Worm (Caenorhabditis elegans) whole organism, early embryonic: ENCODE results near the gene srx-119.

Experiments
- B0310.2 ChIP-seq: sonication (generic microtip); optimal IDR thresholded peaks from 2 replicates; lab custom pipeline; 2016; ENCODE audit warnings: mild to moderate bottlenecking, missing genetic modification characterization, missing compliant biosample characterization
- aly-1 ChIP-seq: sonication (generic microtip); optimal IDR thresholded peaks from 2 replicates; lab custom pipeline; 2016; ENCODE audit warnings: missing genetic modification characterization, missing compliant biosample characterization
- ama-1 ChIP-seq: fragments of 150-350 bp; optimal IDR thresholded peaks from 2 replicates; lab custom pipeline; 2014
- ceh-36 ChIP-seq: sonication (generic microtip); optimal IDR thresholded peaks from 2 replicates; lab custom pipeline; 2016; ENCODE audit warnings: missing genetic modification characterization, inconsistent platforms, missing compliant biosample characterization
- ets-7 ChIP-seq: sonication (generic microtip); optimal IDR thresholded peaks from 2 replicates; lab custom pipeline; 2016; ENCODE audit warnings: missing genotype, missing genetic modification characterization, missing compliant biosample characterization
- flt-1 ChIP-seq: fragments of 200-800 bp; sonication (Bioruptor generic); IDR thresholded peaks from 2 replicates; pipeline ENCODE4 v1.3.6; 2022; ENCODE audit warnings: missing genetic modification characterization, missing compliant biosample characterization
- hmbx-1 ChIP-seq: sonication (generic microtip); optimal IDR thresholded peaks from 2 replicates; lab custom pipeline; 2016; ENCODE audit warnings: mild to moderate bottlenecking, missing genetic modification characterization, missing compliant biosample characterization
- hmg-4 ChIP-seq: fragments of 200-800 bp; sonication (Bioruptor generic); optimal IDR thresholded peaks from 2 replicates; lab custom pipeline; 2018; ENCODE audit warnings: mild to moderate bottlenecking, missing genetic modification characterization, missing compliant biosample characterization
- pes-1 ChIP-seq: fragments of 200-800 bp; sonication (Bioruptor generic); IDR thresholded peaks from 2 replicates; pipeline ENCODE4 v1.3.6; 2022; ENCODE audit warnings: missing genetic modification reagents, missing genetic modification characterization, missing compliant biosample characterization
- scrt-1 ChIP-seq: fragments of 200-800 bp; sonication (Bioruptor generic); IDR thresholded peaks from 2 replicates; pipeline ENCODE4 v1.3.6; 2022; ENCODE audit warnings: missing genetic modification characterization, missing compliant biosample characterization
- sea-1 ChIP-seq: fragments of 200-800 bp; sonication (Bioruptor generic); conservative IDR thresholded peaks from 2 replicates; pipeline ENCODE4 v1.3.6; 2022; ENCODE audit warnings: missing genetic modification characterization, missing compliant biosample characterization
- tbx-11 ChIP-seq: fragments of 200-800 bp; sonication (Bioruptor generic); IDR thresholded peaks from 2 replicates; pipeline ENCODE4 v1.3.6; 2022; ENCODE audit warnings: missing genetic modification characterization, missing compliant biosample characterization
- tra-4 ChIP-seq: sonication (generic microtip); optimal IDR thresholded peaks from 2 replicates; lab custom pipeline; 2017; ENCODE audit warnings: missing genetic modification characterization, missing compliant biosample characterization

- no peak for TF ChIP-seq pes-1 (GFP tag; lab: Robert Waterston, UW)
- no peak for TF ChIP-seq ets-7 (tag; lab: Kevin White, UChicago)
- no peak for TF ChIP-seq sea-1 (GFP tag; lab: Robert Waterston, UW)
- no peak for TF ChIP-seq hmbx-1
- no peak for TF ChIP-seq tra-4 (tag; lab: Kevin White, UChicago)
- TF ChIP-seq tbx-11 (GFP tag; lab: Robert Waterston, UW) = no peak
- no peak for TF ChIP-seq flt-1
- TF ChIP-seq ama-1 (lab: Kevin White, UChicago) = no peak
- no peak for TF ChIP-seq ceh-36 (tag; lab: Kevin White, UChicago)
- TF ChIP-seq B0310.2 = no peak
- TF ChIP-seq scrt-1 (GFP tag; lab: Robert Waterston, UW) = no peak
- no peak for TF ChIP-seq aly-1
- TF ChIP-seq hmg-4 = no peak
Measured at ce11 chrII:12549613-12550012, 21.6 kb downstream of the srx-119 start.
